Fruit fly (Drosophila melanogaster) S2 (cell line): ENCODE measurements around the gene shf.

Source experiments
- CG8478 ChIP-seq: fragments of >200 bp; optimal IDR thresholded peaks from 2 replicates; lab custom pipeline; 2018
- CTCF ChIP-seq, 2 experiments: fragments of >200 bp; optimal IDR thresholded peaks; 2 replicates each; lab custom pipeline; 2018

DNA sequence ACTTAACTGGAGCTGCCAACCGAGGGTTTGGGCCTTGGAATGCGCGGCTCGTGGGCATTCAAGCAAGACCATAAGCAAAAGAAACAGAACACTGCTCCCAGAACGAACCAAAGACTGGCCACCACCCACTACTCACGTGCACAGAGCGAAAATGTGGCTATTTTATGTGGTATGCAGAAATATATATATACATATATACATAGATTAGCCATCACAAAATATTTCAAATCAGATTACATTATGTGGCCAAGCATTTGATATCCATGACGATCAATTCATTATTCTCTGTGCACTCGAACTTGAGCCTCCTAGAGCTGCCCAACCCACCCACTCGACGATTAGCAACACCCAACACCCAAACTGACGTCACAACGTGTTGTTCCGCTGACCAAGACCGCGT, 33.9 kb downstream of the shf start:
- TF ChIP-seq CTCF (optimal IDR thresholded peaks at IDR 0.05; lab: Kevin White, UChicago) (no peak), CG8478 (lab: Kevin White, UChicago) (no peak)
